Worm (Caenorhabditis elegans) whole organism, L4/young adult: ENCODE measurements around the gene sma-1.

ENCODE experiments used
- W03F9.2 ChIP-seq: fragments of 150-350 bp; optimal IDR thresholded peaks from 2 replicates; lab custom pipeline; 2014; ENCODE audit warnings: missing biosample characterization, missing genetic modification characterization
- dao-5 ChIP-seq: sonication (generic microtip); optimal IDR thresholded peaks from 2 replicates; lab custom pipeline; 2016; ENCODE audit warnings: missing genotype, missing genetic modification characterization, moderate library complexity, missing compliant biosample characterization
- him-1 ChIP-seq: sonication (generic microtip); optimal IDR thresholded peaks from 2 replicates; lab custom pipeline; 2016; ENCODE audit warnings: missing genotype, missing genetic modification reagents, missing genetic modification characterization, missing compliant biosample characterization

DNA sequence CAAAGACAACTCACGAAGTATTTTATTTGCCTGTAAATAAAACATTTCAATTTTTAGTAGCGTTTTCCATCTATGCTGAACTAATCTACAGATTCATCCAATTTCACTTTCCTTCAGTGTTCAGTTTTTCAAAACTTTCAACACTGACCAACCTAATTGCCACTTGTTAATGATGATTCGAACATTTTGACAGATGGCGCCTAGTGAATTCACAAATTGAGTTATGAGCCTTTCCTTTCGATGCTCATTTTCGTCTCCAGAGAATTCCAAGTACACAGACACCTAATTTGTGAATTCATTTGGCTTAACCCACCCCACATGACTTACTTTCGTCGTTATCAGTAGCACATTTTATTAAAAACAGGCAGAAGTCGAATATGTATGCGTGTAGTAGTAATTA lies 47.6 kb downstream of the sma-1 start:
- TF ChIP-seq dao-5 (no peak), W03F9.2 (tag; lab: Kevin White, UChicago) (no peak), him-1 (tag; lab: Kevin White, UChicago) (no peak)
